Worm (Caenorhabditis elegans) whole organism, midembryonic: ENCODE data around the gene C18E9.8.

Experiments
- flt-1 ChIP-seq: fragments of 200-800 bp; sonication (Bioruptor generic); IDR thresholded peaks from 2 replicates; pipeline ENCODE4 v1.3.6; 2022; ENCODE audit warnings: missing genetic modification characterization, missing compliant biosample characterization
- tab-1 ChIP-seq: fragments of 200-800 bp; sonication (Bioruptor generic); IDR thresholded peaks from 2 replicates; pipeline ENCODE4 v1.3.6; 2022; ENCODE audit warnings: missing genetic modification characterization, missing compliant biosample characterization

- no peak for TF ChIP-seq tab-1 (GFP tag; lab: Robert Waterston, UW)
- TF ChIP-seq flt-1 (GFP tag; lab: Robert Waterston, UW), result no peak
Observed at ce11 chrII:8947391-8947790, 40.5 kb downstream of the C18E9.8 start, which contains the start of gene cutl-15.
